Fruit fly (Drosophila melanogaster) whole organism, adult: ENCODE measurements around the gene gl.

Experiments used
- CG11617 ChIP-seq: fragments of 200-800 bp; sonication (Bioruptor generic); optimal IDR thresholded peaks from 2 replicates; lab custom pipeline; 2017; ENCODE audit warnings: mild to moderate bottlenecking, missing biosample characterization, missing genetic modification reagents, missing genetic modification characterization
- CG12768 ChIP-seq: fragments of 200-800 bp; sonication (Bioruptor generic); optimal IDR thresholded peaks from 2 replicates; lab custom pipeline; 2017; ENCODE audit warnings: missing biosample characterization, missing genetic modification characterization, mild to moderate bottlenecking, moderate library complexity, missing genetic modification reagents
- CG14711 ChIP-seq: fragments of 200-800 bp; sonication (Bioruptor generic); optimal IDR thresholded peaks from 2 replicates; lab custom pipeline; 2018; ENCODE audit warnings: missing biosample characterization, mild to moderate bottlenecking, missing genetic modification characterization, moderate library complexity
- CG1620 ChIP-seq: fragments of 200-800 bp; sonication (Bioruptor generic); optimal IDR thresholded peaks from 2 replicates; lab custom pipeline; 2016; ENCODE audit warnings: missing biosample characterization, missing genetic modification characterization
- CG33017 ChIP-seq: fragments of 200-800 bp; sonication (Bioruptor generic); optimal IDR thresholded peaks from 2 replicates; lab custom pipeline; 2018; ENCODE audit warnings: missing biosample characterization, mild to moderate bottlenecking, missing genetic modification characterization, moderate library complexity
- CG5204 ChIP-seq: fragments of 200-800 bp; sonication (Bioruptor generic); optimal IDR thresholded peaks from 2 replicates; lab custom pipeline; 2016; ENCODE audit warnings: missing biosample characterization, missing genetic modification characterization
- CG7045 ChIP-seq: fragments of 200-800 bp; sonication (Bioruptor generic); optimal IDR thresholded peaks from 2 replicates; lab custom pipeline; 2017; ENCODE audit warnings: missing biosample characterization, mild to moderate bottlenecking, missing genetic modification characterization
- CG7101 ChIP-seq: fragments of 200-800 bp; sonication (Bioruptor generic); optimal IDR thresholded peaks from 2 replicates; lab custom pipeline; 2018; ENCODE audit warnings: missing biosample characterization, mild to moderate bottlenecking, missing genetic modification characterization, moderate library complexity
- Clk ChIP-seq: fragments of 200-800 bp; sonication (Bioruptor generic); optimal IDR thresholded peaks from 2 replicates; lab custom pipeline; 2017; ENCODE audit warnings: missing biosample characterization, missing genetic modification characterization
- Crg-1 ChIP-seq: fragments of 200-800 bp; sonication (Bioruptor generic); optimal IDR thresholded peaks from 2 replicates; lab custom pipeline; 2016; ENCODE audit warnings: missing biosample characterization, missing genetic modification characterization
- Hr96 ChIP-seq: fragments of 200-800 bp; sonication (Bioruptor generic); optimal IDR thresholded peaks from 2 replicates; lab custom pipeline; 2016; ENCODE audit warnings: missing biosample characterization, missing genetic modification characterization
- Mnt ChIP-seq: fragments of 200-800 bp; sonication (Bioruptor generic); optimal IDR thresholded peaks from 2 replicates; lab custom pipeline; 2016; ENCODE audit warnings: missing biosample characterization, mild to moderate bottlenecking, missing genetic modification characterization
- bab1 ChIP-seq: fragments of 200-800 bp; sonication (Bioruptor generic); optimal IDR thresholded peaks from 3 replicates; lab custom pipeline; 2019; ENCODE audit warnings: missing biosample characterization, mild to moderate bottlenecking, missing genetic modification characterization, moderate library complexity
- cic ChIP-seq: fragments of 200-800 bp; sonication (Bioruptor generic); optimal IDR thresholded peaks from 2 replicates; lab custom pipeline; 2017; ENCODE audit warnings: missing biosample characterization, mild to moderate bottlenecking, missing genetic modification characterization, moderate library complexity
- cnc ChIP-seq, 2 experiments: fragments of >200 bp; optimal IDR thresholded peaks; 2 replicates each; lab custom pipeline; 2017
- kay ChIP-seq: fragments of 200-800 bp; sonication (Bioruptor generic); peaks from one replicate; lab custom pipeline; 2016; ENCODE audit warnings: missing biosample characterization, missing genetic modification characterization, borderline replicate concordance
- ovo ChIP-seq: fragments of 200-800 bp; sonication (Bioruptor generic); optimal IDR thresholded peaks from 2 replicates; lab custom pipeline; 2016; ENCODE audit warnings: missing biosample characterization, missing genetic modification characterization
- pad ChIP-seq: fragments of 200-800 bp; sonication (Bioruptor generic); optimal IDR thresholded peaks from 3 replicates; lab custom pipeline; 2017; ENCODE audit warnings: missing biosample characterization, missing genetic modification characterization, mild to moderate bottlenecking, moderate library complexity, missing genetic modification reagents
- tj ChIP-seq: fragments of 200-800 bp; sonication (Bioruptor generic); optimal IDR thresholded peaks from 3 replicates; lab custom pipeline; 2017; ENCODE audit warnings: missing biosample characterization, mild to moderate bottlenecking, missing genetic modification characterization, moderate library complexity
- toe ChIP-seq: fragments of 200-800 bp; sonication (Bioruptor generic); optimal IDR thresholded peaks from 2 replicates; lab custom pipeline; 2016; ENCODE audit warnings: missing biosample characterization, missing genetic modification characterization

The gl gene

dm6 chr3R:18402549-18403429, 30.3 kb upstream of the gl start, which contains the start of the genes Wdr37 and koko:
Gene Wdr37, minus strand, starts transcription at chr3R:18402716.
Gene koko, plus strand, starts transcription at chr3R:18403026.
- peak; percentile 75 for TF ChIP-seq cic (GFP tag; lab: Kevin White, UChicago)
- peak; percentile 98 for TF ChIP-seq tj (GFP tag; lab: Kevin White, UChicago)
- TF ChIP-seq Hr96 (GFP tag; lab: Kevin White, UChicago), result peak; percentile 77
- peak; percentile 98 for TF ChIP-seq bab1 (GFP tag; lab: Kevin White, UChicago)
- peak; percentile 85 for TF ChIP-seq pad (GFP tag; lab: Kevin White, UChicago)
- peak; percentile 93 for TF ChIP-seq Clk (GFP tag; lab: Kevin White, UChicago)
- TF ChIP-seq kay (GFP tag; lab: Kevin White, UChicago), result no peak
- peak; percentile 86 for TF ChIP-seq CG5204
- TF ChIP-seq CG33017, result peak; percentile 98
- peak; percentile 90 for TF ChIP-seq Crg-1 (GFP tag; lab: Kevin White, UChicago)
- TF ChIP-seq CG7101 (tag; lab: Kevin White, UChicago), result peak; percentile 98
- peak; percentile 82 for TF ChIP-seq Mnt (GFP tag; lab: Kevin White, UChicago)
- no peak for TF ChIP-seq cnc (optimal IDR thresholded peaks at IDR 0.05; lab: Kevin White, UChicago)
- TF ChIP-seq toe (GFP tag; lab: Kevin White, UChicago), result peak; percentile 93
- TF ChIP-seq CG11617, result peak; percentile 97
- peak; percentile 91 for TF ChIP-seq ovo (GFP tag; lab: Kevin White, UChicago)
- peak; percentile 94 for TF ChIP-seq CG14711 (tag; lab: Kevin White, UChicago)
- TF ChIP-seq CG7045 (GFP tag; lab: Kevin White, UChicago), result peak; percentile 96
- TF ChIP-seq CG12768 (GFP tag; lab: Kevin White, UChicago), result peak; percentile 94
- TF ChIP-seq CG1620 (GFP tag; lab: Kevin White, UChicago), result peak; percentile 91

DNA sequence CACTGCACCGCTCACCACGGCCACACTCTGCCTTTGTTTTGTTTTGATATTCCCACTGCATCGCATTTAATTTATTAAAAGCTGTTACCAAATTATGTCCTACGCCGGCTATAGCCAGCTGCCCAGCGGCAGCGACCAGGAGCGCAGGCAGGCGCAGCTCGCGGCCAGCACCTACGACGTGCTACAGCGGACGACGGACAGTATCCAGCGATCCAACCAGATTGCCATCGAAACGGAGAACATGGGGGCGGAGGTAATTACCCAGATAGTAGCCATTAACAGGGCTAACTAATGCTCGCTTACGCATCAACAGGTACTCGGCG, 27.1 kb upstream of the gl start:
- TF ChIP-seq Mnt (GFP tag; lab: Kevin White, UChicago), result no peak
- TF ChIP-seq CG7045 (GFP tag; lab: Kevin White, UChicago), result no peak
- no peak for TF ChIP-seq CG33017
- TF ChIP-seq CG12768 (GFP tag; lab: Kevin White, UChicago), result no peak
- no peak for TF ChIP-seq CG14711 (tag; lab: Kevin White, UChicago)
- no peak for TF ChIP-seq pad (GFP tag; lab: Kevin White, UChicago)
- TF ChIP-seq Hr96 (GFP tag; lab: Kevin White, UChicago), result no peak

DNA sequence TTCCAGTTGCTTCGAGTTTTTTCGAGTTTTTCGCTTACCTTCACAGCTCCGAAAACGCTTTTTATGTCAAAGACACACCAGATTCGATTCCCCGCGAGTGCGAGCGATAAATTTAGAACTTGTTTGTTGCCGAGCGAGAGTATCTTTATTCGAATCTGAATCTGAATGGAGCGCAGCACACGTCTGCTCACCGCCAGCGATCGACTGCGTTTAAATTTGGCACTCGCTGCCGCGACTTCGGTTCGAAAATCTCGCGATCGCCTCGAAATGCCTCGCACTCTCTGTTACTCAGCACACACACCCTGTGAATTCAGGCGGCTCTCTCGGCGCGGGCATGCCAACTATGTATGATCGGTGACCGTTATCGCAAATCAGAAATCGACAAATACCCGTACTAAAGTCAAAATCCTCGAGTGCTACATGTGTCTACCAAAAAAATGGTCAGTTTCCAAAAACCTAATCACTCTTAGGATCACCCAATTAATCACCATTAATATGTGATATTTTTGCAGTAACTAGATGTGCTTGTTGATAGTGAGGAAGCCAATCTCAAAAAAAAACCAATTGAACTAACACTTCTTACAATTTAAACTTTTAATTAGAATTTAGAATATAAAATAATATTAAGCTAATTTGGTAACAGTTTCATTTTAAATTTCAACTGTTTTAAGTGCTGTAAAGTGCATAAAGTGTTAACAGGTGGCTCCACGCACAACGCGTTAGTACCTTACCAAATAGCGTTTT, 26.6 kb upstream of the gl start, which contains the start of gene Vha100-2:
Gene Vha100-2 (minus strand): TSS at position 216 of the 744 bp plus-strand sequence.
- TF ChIP-seq CG5204 (peak; percentile 22), CG33017 (no peak), ovo (GFP tag; lab: Kevin White, UChicago) (no peak), cic (GFP tag; lab: Kevin White, UChicago) (peak; percentile 51), CG7101 (tag; lab: Kevin White, UChicago) (peak; percentile 12), CG14711 (tag; lab: Kevin White, UChicago) (peak; percentile 29), Mnt (GFP tag; lab: Kevin White, UChicago) (peak; percentile 42), cnc (optimal IDR thresholded peaks at IDR 0.05; lab: Kevin White, UChicago) (no peak), toe (GFP tag; lab: Kevin White, UChicago) (no peak), Hr96 (GFP tag; lab: Kevin White, UChicago) (peak; percentile 24), CG12768 (GFP tag; lab: Kevin White, UChicago) (peak; percentile 77), CG1620 (GFP tag; lab: Kevin White, UChicago) (peak; percentile 65), tj (GFP tag; lab: Kevin White, UChicago) (peak; percentile 17), pad (GFP tag; lab: Kevin White, UChicago) (peak; percentile 56), bab1 (GFP tag; lab: Kevin White, UChicago) (peak; percentile 19)

dm6 chr3R:18398460-18398901, 25.9 kb upstream of the gl start:
- TF ChIP-seq Clk (GFP tag; lab: Kevin White, UChicago), result no peak
- peak; percentile 8 for TF ChIP-seq Mnt (GFP tag; lab: Kevin White, UChicago)
- no peak for TF ChIP-seq bab1 (GFP tag; lab: Kevin White, UChicago)
- TF ChIP-seq CG7101 (tag; lab: Kevin White, UChicago), result no peak
- no peak for TF ChIP-seq Crg-1 (GFP tag; lab: Kevin White, UChicago)
- no peak for TF ChIP-seq CG33017
- TF ChIP-seq CG7045 (GFP tag; lab: Kevin White, UChicago), result no peak
- TF ChIP-seq toe (GFP tag; lab: Kevin White, UChicago), result no peak
- TF ChIP-seq Hr96 (GFP tag; lab: Kevin White, UChicago), result no peak
- no peak for TF ChIP-seq CG1620 (GFP tag; lab: Kevin White, UChicago)
- TF ChIP-seq cic (GFP tag; lab: Kevin White, UChicago), result no peak
- TF ChIP-seq CG14711 (tag; lab: Kevin White, UChicago), result no peak
- TF ChIP-seq ovo (GFP tag; lab: Kevin White, UChicago), result no peak
- no peak for TF ChIP-seq CG12768 (GFP tag; lab: Kevin White, UChicago)
- no peak for TF ChIP-seq kay (GFP tag; lab: Kevin White, UChicago)
- TF ChIP-seq tj (GFP tag; lab: Kevin White, UChicago), result peak; percentile 35
- TF ChIP-seq CG5204, result no peak
